Fruit fly (Drosophila melanogaster) whole organism, embryonic: Measurements from ENCODE around the gene CG32706.

ENCODE experiments used
- Antp ChIP-seq: fragments of 200-800 bp; sonication (Bioruptor generic); optimal IDR thresholded peaks from 3 replicates; lab custom pipeline; 2016; ENCODE audit warnings: missing biosample characterization, missing genetic modification characterization
- CG10565 ChIP-seq: fragments of 200-800 bp; sonication (Bioruptor generic); optimal IDR thresholded peaks from 3 replicates; lab custom pipeline; 2016; ENCODE audit warnings: missing biosample characterization, mild to moderate bottlenecking, missing genetic modification characterization
- CG10654 ChIP-seq: fragments of 200-800 bp; sonication (Bioruptor generic); optimal IDR thresholded peaks from 2 replicates; lab custom pipeline; 2016; ENCODE audit warnings: missing biosample characterization, missing genetic modification characterization
- CG10979 ChIP-seq: fragments of 200-800 bp; sonication (Bioruptor generic); optimal IDR thresholded peaks from 2 replicates; lab custom pipeline; 2018; ENCODE audit warnings: missing biosample characterization, mild to moderate bottlenecking, missing genetic modification characterization, moderate library complexity
- CG14667 ChIP-seq: fragments of 200-800 bp; sonication (Bioruptor generic); IDR thresholded peaks from 2 replicates; pipeline ENCODE4 v1.3.6; 2022; ENCODE audit warnings: missing biosample characterization, missing genetic modification characterization
- CG14860 ChIP-seq: fragments of 200-800 bp; sonication (Bioruptor generic); IDR thresholded peaks from 3 replicates; pipeline ENCODE4 v1.3.6; 2022; ENCODE audit warnings: missing biosample characterization, missing genetic modification characterization; ENCODE audit not compliant: partially characterized antibody
- CG17186 ChIP-seq: fragments of 200-800 bp; sonication (Bioruptor generic); optimal IDR thresholded peaks from 3 replicates; lab custom pipeline; 2017; ENCODE audit warnings: missing biosample characterization, missing genetic modification reagents, missing genetic modification characterization
- CG17328 ChIP-seq: fragments of 200-800 bp; sonication (Bioruptor generic); IDR thresholded peaks from 2 replicates; pipeline ENCODE4 v1.3.6; 2022; ENCODE audit warnings: missing biosample characterization, missing genetic modification characterization
- CG17568 ChIP-seq: fragments of 200-800 bp; sonication (Bioruptor generic); optimal IDR thresholded peaks from 2 replicates; lab custom pipeline; 2018; ENCODE audit warnings: missing biosample characterization, mild to moderate bottlenecking, missing genetic modification characterization, moderate library complexity
- CG32532 ChIP-seq: fragments of 200-800 bp; sonication (Bioruptor generic); IDR thresholded peaks from 2 replicates; pipeline ENCODE4 v1.3.6; 2022; ENCODE audit warnings: missing biosample characterization, missing genetic modification characterization
- CG32767 ChIP-seq: fragments of 200-800 bp; sonication (Bioruptor generic); IDR thresholded peaks from 2 replicates; pipeline ENCODE4 v1.3.6; 2022; ENCODE audit warnings: missing biosample characterization, missing genetic modification characterization
- CG3838 ChIP-seq: fragments of 200-800 bp; sonication (Bioruptor generic); optimal IDR thresholded peaks from 3 replicates; lab custom pipeline; 2016; ENCODE audit warnings: missing biosample characterization, missing genetic modification characterization
- CG3995 ChIP-seq: fragments of 200-800 bp; sonication (Bioruptor generic); optimal IDR thresholded peaks from 3 replicates; lab custom pipeline; 2016; ENCODE audit warnings: missing biosample characterization, missing genetic modification characterization
- CG5180 ChIP-seq: fragments of 200-800 bp; sonication (Bioruptor generic); optimal IDR thresholded peaks from 3 replicates; lab custom pipeline; 2017; ENCODE audit warnings: missing biosample characterization, missing genetic modification characterization, mild to moderate bottlenecking, moderate library complexity, missing genetic modification reagents
- CG7357 ChIP-seq: fragments of 200-800 bp; sonication (Bioruptor generic); IDR thresholded peaks from 3 replicates; pipeline ENCODE4 v1.3.6; 2022; ENCODE audit warnings: missing biosample characterization, missing genetic modification characterization
- CG8281 ChIP-seq: fragments of 200-800 bp; sonication (Bioruptor generic); optimal IDR thresholded peaks from 2 replicates; lab custom pipeline; 2018; ENCODE audit warnings: missing biosample characterization, mild to moderate bottlenecking, missing genetic modification characterization, moderate library complexity
- CG8290 ChIP-seq, 3 experiments: fragments of 200-800 bp; sonication (Bioruptor generic); optimal IDR thresholded peaks; 2 replicates each; lab custom pipeline; 2016 to 2019; ENCODE audit warnings: missing biosample characterization in 3 of 3, missing genetic modification characterization in 3 of 3, mild to moderate bottlenecking in 2 of 3, moderate library complexity in 1 of 3
- Dip2 ChIP-seq: fragments of 200-800 bp; sonication (Bioruptor generic); IDR thresholded peaks from 2 replicates; pipeline ENCODE4 v1.3.6; 2022; ENCODE audit warnings: missing biosample characterization, missing genetic modification characterization
- Fer3 ChIP-seq: fragments of 200-800 bp; sonication (Bioruptor generic); optimal IDR thresholded peaks from 2 replicates; lab custom pipeline; 2018; ENCODE audit warnings: missing biosample characterization, mild to moderate bottlenecking, missing genetic modification characterization, moderate library complexity
- Hmr ChIP-seq: fragments of 200-800 bp; sonication (Bioruptor generic); optimal IDR thresholded peaks from 3 replicates; lab custom pipeline; 2017; ENCODE audit warnings: mild to moderate bottlenecking, missing biosample characterization, missing genetic modification reagents, missing genetic modification characterization
- Hr39 ChIP-seq: fragments of >200 bp; optimal IDR thresholded peaks from 2 replicates; lab custom pipeline; 2017
- MBD-R2 ChIP-seq: fragments of 200-800 bp; sonication (Bioruptor generic); IDR thresholded peaks from 2 replicates; pipeline ENCODE4 v1.3.6; 2022; ENCODE audit warnings: missing biosample characterization, missing genetic modification characterization
- NfI ChIP-seq: fragments of 200-800 bp; sonication (Bioruptor generic); optimal IDR thresholded peaks from 3 replicates; lab custom pipeline; 2018; ENCODE audit warnings: missing biosample characterization, mild to moderate bottlenecking, missing genetic modification characterization, moderate library complexity
- Optix ChIP-seq: fragments of 200-800 bp; sonication (Bioruptor generic); IDR thresholded peaks from 3 replicates; pipeline ENCODE4 v1.3.6; 2022; ENCODE audit warnings: missing biosample characterization, missing genetic modification characterization
- Rx ChIP-seq: fragments of 200-800 bp; sonication (Bioruptor generic); IDR thresholded peaks from 2 replicates; pipeline ENCODE4 v1.3.6; 2022; ENCODE audit warnings: missing biosample characterization, missing genetic modification characterization
- Side ChIP-seq: fragments of 200-800 bp; sonication (Bioruptor generic); optimal IDR thresholded peaks from 2 replicates; lab custom pipeline; 2016; ENCODE audit warnings: missing biosample characterization, missing genetic modification characterization
- Ssrp ChIP-seq: fragments of 200-800 bp; sonication (Bioruptor generic); optimal IDR thresholded peaks from 2 replicates; lab custom pipeline; 2018; ENCODE audit warnings: missing biosample characterization, mild to moderate bottlenecking, missing genetic modification characterization, moderate library complexity
- Xbp1 ChIP-seq: fragments of 200-800 bp; sonication (Bioruptor generic); optimal IDR thresholded peaks from 3 replicates; lab custom pipeline; 2016; ENCODE audit warnings: missing biosample characterization, mild to moderate bottlenecking, missing genetic modification characterization
- Xrp1 ChIP-seq: fragments of 200-800 bp; sonication (Bioruptor generic); IDR thresholded peaks from 2 replicates; pipeline ENCODE4 v1.3.6; 2022; ENCODE audit warnings: missing biosample characterization, missing genetic modification characterization
- ab ChIP-seq: fragments of 200-800 bp; sonication (Bioruptor generic); optimal IDR thresholded peaks from 2 replicates; lab custom pipeline; 2016; ENCODE audit warnings: missing biosample characterization, missing genetic modification characterization
- abd-A ChIP-seq: fragments of 200-800 bp; sonication (Bioruptor generic); optimal IDR thresholded peaks from 3 replicates; lab custom pipeline; 2019; ENCODE audit warnings: missing biosample characterization, mild to moderate bottlenecking, missing genetic modification characterization, moderate library complexity
- ash1 ChIP-seq: fragments of 200-800 bp; sonication (Bioruptor generic); optimal IDR thresholded peaks from 2 replicates; lab custom pipeline; 2018; ENCODE audit warnings: missing biosample characterization, mild to moderate bottlenecking, missing genetic modification characterization
- az2 ChIP-seq: fragments of 200-800 bp; sonication (Bioruptor generic); optimal IDR thresholded peaks from 3 replicates; lab custom pipeline; 2016; ENCODE audit warnings: missing biosample characterization, missing genetic modification characterization
- bowl ChIP-seq: fragments of 200-800 bp; sonication (Bioruptor generic); IDR thresholded peaks from 2 replicates; pipeline ENCODE4 v1.3.6; 2022; ENCODE audit warnings: missing biosample characterization, missing genetic modification characterization
- gem ChIP-seq: fragments of 200-800 bp; sonication (Bioruptor generic); optimal IDR thresholded peaks from 2 replicates; lab custom pipeline; 2019; ENCODE audit warnings: missing biosample characterization, mild to moderate bottlenecking, missing genetic modification characterization, moderate library complexity
- gsb-n ChIP-seq: fragments of 200-800 bp; sonication (Bioruptor generic); optimal IDR thresholded peaks from 3 replicates; lab custom pipeline; 2018; ENCODE audit warnings: missing biosample characterization, mild to moderate bottlenecking, missing genetic modification characterization
- hbn ChIP-seq: fragments of 200-800 bp; sonication (Bioruptor generic); IDR thresholded peaks from 2 replicates; pipeline ENCODE4 v1.3.6; 2022; ENCODE audit warnings: missing biosample characterization, missing genetic modification characterization; ENCODE audit not compliant: partially characterized antibody
- hth ChIP-seq: fragments of >200 bp; optimal IDR thresholded peaks from 2 replicates; lab custom pipeline; 2017; ENCODE audit warnings: inconsistent platforms
- ind ChIP-seq: fragments of 200-800 bp; sonication (Bioruptor generic); optimal IDR thresholded peaks from 3 replicates; lab custom pipeline; 2016; ENCODE audit warnings: missing biosample characterization, missing genetic modification characterization
- mam ChIP-seq: fragments of 200-800 bp; sonication (Bioruptor generic); optimal IDR thresholded peaks from 3 replicates; lab custom pipeline; 2016; ENCODE audit warnings: missing biosample characterization, missing genetic modification characterization
- nerfin-1 ChIP-seq: fragments of 200-800 bp; sonication (Bioruptor generic); optimal IDR thresholded peaks from 3 replicates; lab custom pipeline; 2019; ENCODE audit warnings: missing biosample characterization, mild to moderate bottlenecking, missing genetic modification characterization, moderate library complexity
- pros ChIP-seq: fragments of 200-800 bp; sonication (Bioruptor generic); optimal IDR thresholded peaks from 3 replicates; lab custom pipeline; 2019; ENCODE audit warnings: missing biosample characterization, mild to moderate bottlenecking, missing genetic modification characterization, moderate library complexity
- ranshi ChIP-seq: fragments of 200-800 bp; sonication (Bioruptor generic); IDR thresholded peaks from 2 replicates; pipeline ENCODE4 v1.3.6; 2022; ENCODE audit warnings: missing biosample characterization, missing genetic modification characterization
- stwl ChIP-seq: fragments of 200-800 bp; sonication (Bioruptor generic); optimal IDR thresholded peaks from 3 replicates; lab custom pipeline; 2018; ENCODE audit warnings: missing biosample characterization, mild to moderate bottlenecking, missing genetic modification characterization, moderate library complexity
- tap ChIP-seq: fragments of 200-800 bp; optimal IDR thresholded peaks from 3 replicates; lab custom pipeline; 2019; ENCODE audit warnings: missing biosample characterization, mild to moderate bottlenecking, missing genetic modification characterization, moderate library complexity
- tx ChIP-seq: fragments of 200-800 bp; sonication (Bioruptor generic); optimal IDR thresholded peaks from 2 replicates; lab custom pipeline; 2016; ENCODE audit warnings: missing biosample characterization, missing genetic modification characterization

CG32706 gene

dm6 chrX:9130243-9130642 is 43.3 kb downstream of the CG32706 start (continued):
- TF ChIP-seq Optix (no peak), CG8290 (GFP tag; optimal IDR thresholded peaks at IDR 0.05; lab: Kevin White, UChicago) (no peak), CG8290 (tag; optimal IDR thresholded peaks at IDR 0.05; lab: Kevin White, UChicago) (no peak), bowl (no peak), Antp (no peak), abd-A (tag; lab: Kevin White, UChicago) (peak; percentile 11), ind (GFP tag; lab: Kevin White, UChicago) (no peak), gsb-n (peak; percentile 78), CG3838 (GFP tag; lab: Kevin White, UChicago) (no peak), pros (GFP tag; lab: Kevin White, UChicago) (peak; percentile 91), Hr39 (lab: Kevin White, UChicago) (no peak), NfI (GFP tag; lab: Kevin White, UChicago) (no peak), tx (no peak), MBD-R2 (GFP tag; lab: Robert Waterston, UW) (no peak), CG7357 (GFP tag; lab: Robert Waterston, UW) (no peak), CG10565 (GFP tag; lab: Kevin White, UChicago) (no peak), mam (GFP tag; lab: Kevin White, UChicago) (no peak), CG5180 (GFP tag; lab: Kevin White, UChicago) (peak; percentile 53), CG8281 (tag; lab: Kevin White, UChicago) (peak; percentile 85), Rx (GFP tag; lab: Robert Waterston, UW) (no peak), ranshi (GFP tag; lab: Robert Waterston, UW) (no peak), CG3995 (GFP tag; lab: Kevin White, UChicago) (no peak), nerfin-1 (no peak), CG32532 (no peak), CG17186 (GFP tag; lab: Kevin White, UChicago) (no peak), CG10654 (GFP tag; lab: Kevin White, UChicago) (no peak), gem (no peak), CG14667 (GFP tag; lab: Robert Waterston, UW) (no peak), tap (tag; lab: Kevin White, UChicago) (no peak), Dip2 (no peak), CG17328 (GFP tag; lab: Robert Waterston, UW) (no peak), az2 (GFP tag; lab: Kevin White, UChicago) (no peak), Hmr (GFP tag; lab: Kevin White, UChicago) (no peak), CG32767 (GFP tag; lab: Robert Waterston, UW) (no peak), ab (GFP tag; lab: Kevin White, UChicago) (no peak), Ssrp (tag; lab: Kevin White, UChicago) (no peak), Side (GFP tag; lab: Kevin White, UChicago) (no peak), hth (no peak), stwl (tag; lab: Kevin White, UChicago) (no peak), hbn (GFP tag; lab: Robert Waterston, UW) (no peak), CG14860 (no peak), Xrp1 (GFP tag; lab: Robert Waterston, UW) (no peak), Xbp1 (no peak), CG10979 (no peak), ash1 (GFP tag; lab: Kevin White, UChicago) (no peak), Fer3 (tag; lab: Kevin White, UChicago) (no peak), CG17568 (GFP tag; lab: Kevin White, UChicago) (no peak)
